Worm (Caenorhabditis elegans) whole organism, midembryonic: ENCODE measurements around the gene H05C05.1.

Experiments
- T22C8.4 ChIP-seq: fragments of 200-800 bp; sonication (Bioruptor generic); IDR thresholded peaks from 2 replicates; pipeline ENCODE4 v1.3.6; 2022; ENCODE audit warnings: missing genetic modification characterization, missing compliant biosample characterization
- cog-1 ChIP-seq: sonication (generic microtip); optimal IDR thresholded peaks from 2 replicates; lab custom pipeline; 2016; ENCODE audit warnings: missing genetic modification characterization, missing compliant biosample characterization
- flt-1 ChIP-seq: fragments of 200-800 bp; sonication (Bioruptor generic); IDR thresholded peaks from 2 replicates; pipeline ENCODE4 v1.3.6; 2022; ENCODE audit warnings: missing genetic modification characterization, missing compliant biosample characterization
- klf-2 ChIP-seq: fragments of 200-800 bp; sonication (Bioruptor generic); conservative IDR thresholded peaks from 2 replicates; pipeline ENCODE4 v1.3.6; 2022; ENCODE audit warnings: missing genetic modification reagents, missing genetic modification characterization, missing compliant biosample characterization
- med-1 ChIP-seq: sonication (generic microtip); optimal IDR thresholded peaks from 2 replicates; lab custom pipeline; 2017; ENCODE audit warnings: missing genetic modification characterization, mild to moderate bottlenecking, missing compliant biosample characterization, antibody characterized with exemption, missing genetic modification reagents; ENCODE audit not compliant: insufficient read depth
- ref-1 ChIP-seq: fragments of 200-800 bp; sonication (Bioruptor generic); conservative IDR thresholded peaks from 2 replicates; pipeline ENCODE4 v1.3.6; 2022; ENCODE audit warnings: missing genetic modification reagents, missing genetic modification characterization, missing compliant biosample characterization
- ztf-29 ChIP-seq: fragments of 200-800 bp; sonication (Bioruptor generic); IDR thresholded peaks from 2 replicates; pipeline ENCODE4 v1.3.6; 2022; ENCODE audit warnings: missing genetic modification reagents, missing genetic modification characterization, missing compliant biosample characterization

DNA sequence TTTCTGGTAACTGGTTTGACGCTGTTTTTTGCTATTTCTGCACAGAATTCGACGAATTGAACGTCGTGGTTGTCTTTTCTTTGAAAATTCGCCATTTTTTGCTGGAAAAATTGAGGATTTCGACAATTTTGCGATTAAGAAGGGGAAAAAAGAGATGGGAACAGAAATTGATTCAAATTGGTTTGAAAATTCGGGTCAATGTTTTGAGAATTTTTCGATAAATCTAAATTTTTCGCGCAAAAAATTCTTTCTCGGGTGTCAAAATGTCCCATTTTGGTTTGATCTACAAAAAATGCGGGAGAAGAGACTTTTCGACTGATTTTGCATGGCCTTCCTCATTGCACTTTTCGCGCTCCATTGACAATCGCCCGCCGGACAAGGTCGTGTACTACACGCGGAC lies 18.6 kb downstream of the H05C05.1 start, which contains the start of gene H05C05.2:
- TF ChIP-seq flt-1 (GFP tag; lab: Robert Waterston, UW) (no peak), cog-1 (tag; lab: Kevin White, UChicago) (no peak), T22C8.4 (GFP tag; lab: Robert Waterston, UW) (no peak), klf-2 (no peak), ztf-29 (GFP tag; lab: Robert Waterston, UW) (no peak), med-1 (GFP tag; lab: Kevin White, UChicago) (no peak), ref-1 (GFP tag; lab: Robert Waterston, UW) (no peak)
